Worm (Caenorhabditis elegans): ENCODE results near the gene srj-24.

- no peak for TF ChIP-seq nhr-67 (tag; optimal IDR thresholded peaks at IDR 0.05)
- TF ChIP-seq pha-4 (tag; optimal IDR thresholded peaks at IDR 0.05), result peak; percentile 86
- no peak for TF ChIP-seq ceh-82 (tag; optimal IDR thresholded peaks at IDR 0.05)
- TF ChIP-seq zag-1 (tag; optimal IDR thresholded peaks at IDR 0.05), result no peak
- TF ChIP-seq ZK546.5 (tag; optimal IDR thresholded peaks at IDR 0.05), result no peak
- TF ChIP-seq snpc-4 (tag; optimal IDR thresholded peaks at IDR 0.05), result no peak
- no peak for TF ChIP-seq fos-1 (tag; optimal IDR thresholded peaks at IDR 0.05)
- TF ChIP-seq pqm-1 (tag; optimal IDR thresholded peaks at IDR 0.05), result peak; percentile 87
- no peak for TF ChIP-seq unc-62 (GFP tag; optimal IDR thresholded peaks at IDR 0.05)
- peak; percentile 49 for TF ChIP-seq nfya-1 (tag; optimal IDR thresholded peaks at IDR 0.05; ENCODE audit: insufficient read depth)
These were observed 8.5 kb downstream of the srj-24 start for ce11 chrV:730216-730615.

All from whole organism, L3 larva.